Worm (Caenorhabditis elegans): Measurements from ENCODE around the gene pyt-1.

- no peak for TF ChIP-seq nhr-76 (tag; optimal IDR thresholded peaks at IDR 0.05)
- TF ChIP-seq dve-1 (tag; optimal IDR thresholded peaks at IDR 0.05; ENCODE audit: insufficient read depth) = peak; percentile 40
- no peak for TF ChIP-seq ceh-82 (tag; optimal IDR thresholded peaks at IDR 0.05)
- TF ChIP-seq madf-5 (GFP tag; IDR thresholded peaks at IDR 0.05) = 0 out of 4 replicates have a peak, but pooled peaks of 1 of the 2 experiments have one; percentile 27
- TF ChIP-seq snpc-4 (tag; optimal IDR thresholded peaks at IDR 0.05) = no peak
Measured at ce11 chrV:10246443-10246885, 17.3 kb upstream of the pyt-1 start.
